Worm (Caenorhabditis elegans) whole organism, L4 larva: ENCODE measurements around the gene twk-40.

Experiments used
- Y48G9A.11 ChIP-seq: fragments of 200-800 bp; sonication (Bioruptor generic); IDR thresholded peaks from 2 replicates; pipeline ENCODE4 v1.3.6; 2022; ENCODE audit warnings: missing genetic modification reagents, missing genetic modification characterization, missing compliant biosample characterization
- ZK337.2 ChIP-seq: fragments of 200-800 bp; sonication (Bioruptor generic); IDR thresholded peaks from 2 replicates; pipeline ENCODE4 v1.3.6; 2022; ENCODE audit warnings: missing genetic modification reagents, missing genetic modification characterization, missing compliant biosample characterization
- ZK546.5 ChIP-seq, 2 experiments: sonication (generic microtip); optimal IDR thresholded peaks; 2 replicates each; lab custom pipeline; 2017; ENCODE audit warnings: missing biosample characterization in 2 of 2, missing genetic modification characterization in 2 of 2
- aha-1 ChIP-seq: fragments of 150-350 bp; peaks from one replicate; lab custom pipeline; 2014; ENCODE audit warnings: missing biosample characterization, missing genetic modification characterization
- aly-2 ChIP-seq: sonication (generic microtip); optimal IDR thresholded peaks from 2 replicates; lab custom pipeline; 2018; ENCODE audit warnings: missing biosample characterization, missing genetic modification characterization
- ceh-32 ChIP-seq: sonication (generic microtip); optimal IDR thresholded peaks from 2 replicates; lab custom pipeline; 2016; ENCODE audit warnings: mild to moderate bottlenecking, missing genetic modification characterization, missing compliant biosample characterization; ENCODE audit not compliant: poor library complexity
- ctbp-1 ChIP-seq: fragments of 200-800 bp; sonication (Bioruptor generic); IDR thresholded peaks from 2 replicates; pipeline ENCODE4 v1.3.6; 2022; ENCODE audit warnings: missing genetic modification reagents, missing genetic modification characterization, missing compliant biosample characterization
- dmd-6 ChIP-seq: fragments of 200-800 bp; sonication (Bioruptor generic); IDR thresholded peaks from 2 replicates; pipeline ENCODE4 v1.3.6; 2022; ENCODE audit warnings: missing genetic modification reagents, missing genetic modification characterization, missing compliant biosample characterization
- dpl-1 ChIP-seq: fragments of 150-350 bp; optimal IDR thresholded peaks from 2 replicates; lab custom pipeline; 2014; ENCODE audit warnings: missing biosample characterization, missing genetic modification reagents, missing genetic modification characterization
- dve-1 ChIP-seq: sonication (generic microtip); optimal IDR thresholded peaks from 2 replicates; lab custom pipeline; 2017; ENCODE audit warnings: antibody characterized with exemption, mild to moderate bottlenecking, missing genetic modification characterization, missing compliant biosample characterization; ENCODE audit not compliant: insufficient read depth
- fkh-10 ChIP-seq: fragments of 150-350 bp; optimal IDR thresholded peaks from 2 replicates; lab custom pipeline; 2014; ENCODE audit warnings: missing biosample characterization, missing genetic modification reagents, missing genetic modification characterization
- gei-8 ChIP-seq: fragments of 200-800 bp; sonication (Bioruptor generic); optimal IDR thresholded peaks from 2 replicates; lab custom pipeline; 2018; ENCODE audit warnings: mild to moderate bottlenecking, missing genetic modification characterization, missing compliant biosample characterization
- jun-1 ChIP-seq: fragments of 150-350 bp; optimal IDR thresholded peaks from 2 replicates; lab custom pipeline; 2014; ENCODE audit warnings: missing biosample characterization, missing genetic modification reagents, missing genetic modification characterization
- lim-7 ChIP-seq: fragments of 200-800 bp; sonication (Bioruptor generic); IDR thresholded peaks from 2 replicates; pipeline ENCODE4 v1.3.6; 2022; ENCODE audit warnings: missing genetic modification characterization, missing compliant biosample characterization
- lin-15B ChIP-seq: fragments of 150-350 bp; sonication (generic microtip); optimal IDR thresholded peaks from 3 replicates; lab custom pipeline; 2014; ENCODE audit warnings: missing biosample characterization, missing genetic modification characterization
- lin-38 ChIP-seq: fragments of 200-800 bp; sonication (Bioruptor generic); IDR thresholded peaks from 2 replicates; pipeline ENCODE4 v1.3.6; 2022; ENCODE audit warnings: missing genetic modification reagents, missing genetic modification characterization, missing compliant biosample characterization
- lin-39 ChIP-seq: fragments of 150-350 bp; optimal IDR thresholded peaks from 2 replicates; lab custom pipeline; 2014; ENCODE audit warnings: missing biosample characterization, missing genetic modification reagents, missing genetic modification characterization
- mep-1 ChIP-seq: fragments of 150-350 bp; sonication (generic microtip); optimal IDR thresholded peaks from 3 replicates; lab custom pipeline; 2014; ENCODE audit warnings: missing biosample characterization, missing genetic modification characterization
- mxl-3 ChIP-seq: fragments of 200-800 bp; sonication (Bioruptor generic); optimal IDR thresholded peaks from 2 replicates; lab custom pipeline; 2018; ENCODE audit warnings: mild to moderate bottlenecking, missing genetic modification characterization, missing compliant biosample characterization
- nhr-42 ChIP-seq: fragments of 200-800 bp; sonication (Bioruptor generic); IDR thresholded peaks from 2 replicates; pipeline ENCODE4 v1.3.6; 2022; ENCODE audit warnings: missing genetic modification characterization, missing compliant biosample characterization
- nhr-6 ChIP-seq: fragments of 150-350 bp; optimal IDR thresholded peaks from 2 replicates; lab custom pipeline; 2014; ENCODE audit warnings: missing biosample characterization, missing genetic modification characterization
- php-3 ChIP-seq: fragments of 200-800 bp; sonication (Bioruptor generic); IDR thresholded peaks from 2 replicates; pipeline ENCODE4 v1.3.6; 2022; ENCODE audit warnings: missing genetic modification reagents, missing genetic modification characterization, missing compliant biosample characterization
- pqm-1 ChIP-seq: sonication (generic microtip); optimal IDR thresholded peaks from 2 replicates; lab custom pipeline; 2017; ENCODE audit warnings: missing biosample characterization, missing genetic modification characterization
- rbr-2 ChIP-seq: sonication (generic microtip); optimal IDR thresholded peaks from 2 replicates; lab custom pipeline; 2016; ENCODE audit warnings: missing genotype, missing genetic modification characterization, missing compliant biosample characterization
- saeg-2 ChIP-seq: fragments of 200-800 bp; sonication (Bioruptor generic); IDR thresholded peaks from 2 replicates; pipeline ENCODE4 v1.3.6; 2022; ENCODE audit warnings: missing genetic modification reagents, missing genetic modification characterization, missing compliant biosample characterization
- sdz-12 ChIP-seq: fragments of 200-800 bp; sonication (Bioruptor generic); optimal IDR thresholded peaks from 2 replicates; lab custom pipeline; 2018; ENCODE audit warnings: mild to moderate bottlenecking, missing genetic modification characterization, missing compliant biosample characterization
- set-16 ChIP-seq: fragments of 200-800 bp; sonication (Bioruptor generic); IDR thresholded peaks from 2 replicates; pipeline ENCODE4 v1.3.6; 2022; ENCODE audit warnings: missing genetic modification reagents, missing genetic modification characterization, missing compliant biosample characterization
- skn-1 ChIP-seq: fragments of 150-350 bp; optimal IDR thresholded peaks from 2 replicates; lab custom pipeline; 2014; ENCODE audit warnings: missing biosample characterization, missing genetic modification characterization
- tra-1 ChIP-seq: fragments of 200-800 bp; sonication (Bioruptor generic); IDR thresholded peaks from 2 replicates; pipeline ENCODE4 v1.3.6; 2022; ENCODE audit warnings: missing genetic modification reagents, missing genetic modification characterization, missing compliant biosample characterization
- unc-62 ChIP-seq, 3 experiments: fragments of 150-350 bp in 1 of 3; sonication (generic microtip); optimal IDR thresholded peaks in 2 of 3; peaks in 1 of 3; 1 replicate in 1 of 3; 2 replicates in 2 of 3; lab custom pipeline; 2014 to 2017; ENCODE audit warnings: missing biosample characterization in 3 of 3, missing genetic modification characterization in 3 of 3, missing genetic modification reagents in 3 of 3, missing genotype in 1 of 3
- zfp-3 ChIP-seq: fragments of 200-800 bp; sonication (Bioruptor generic); conservative IDR thresholded peaks from 2 replicates; pipeline ENCODE4 v1.3.6; 2022; ENCODE audit warnings: missing genetic modification reagents, missing genetic modification characterization, missing compliant biosample characterization

The twk-40 gene

DNA sequence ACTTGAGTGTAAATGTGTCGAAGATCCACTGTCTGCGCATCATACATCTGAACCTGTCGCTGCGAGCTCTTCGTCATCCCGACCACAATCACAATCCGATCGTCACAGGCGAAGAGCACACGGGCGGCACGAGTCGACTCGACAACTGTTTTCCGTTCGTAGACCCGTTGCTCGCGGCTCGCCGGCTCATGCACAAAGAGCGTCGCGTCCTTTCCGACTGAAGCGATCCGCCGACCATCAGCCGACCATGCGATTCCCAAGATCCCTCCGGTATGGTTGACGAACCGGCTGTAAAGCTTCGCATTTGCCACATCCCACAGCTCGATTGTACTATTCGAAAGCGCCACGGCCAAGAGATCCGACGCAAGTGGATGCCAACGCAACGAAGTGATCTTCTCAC, 26.2 kb upstream of the twk-40 start:
- TF ChIP-seq lin-15B (tag; lab: Kevin White, UChicago) (no peak), set-16 (GFP tag; lab: Robert Waterston, UW) (peak; percentile 80)

- TF ChIP-seq Y48G9A.11 (GFP tag; lab: Robert Waterston, UW): 0 out of 2 replicates have a peak, but pooled peaks have one; percentile 45
- 0 out of 2 replicates have a peak, but pooled peaks have one; percentile 34 for TF ChIP-seq zfp-3 (GFP tag; lab: Robert Waterston, UW)
- TF ChIP-seq nhr-6: no peak
Measured at ce11 chrIII:13514470-13514869, 22.2 kb upstream of the twk-40 start, which contains the start of gene mlh-1. mlh-1 (minus strand) TSS chrIII:13514570.

DNA sequence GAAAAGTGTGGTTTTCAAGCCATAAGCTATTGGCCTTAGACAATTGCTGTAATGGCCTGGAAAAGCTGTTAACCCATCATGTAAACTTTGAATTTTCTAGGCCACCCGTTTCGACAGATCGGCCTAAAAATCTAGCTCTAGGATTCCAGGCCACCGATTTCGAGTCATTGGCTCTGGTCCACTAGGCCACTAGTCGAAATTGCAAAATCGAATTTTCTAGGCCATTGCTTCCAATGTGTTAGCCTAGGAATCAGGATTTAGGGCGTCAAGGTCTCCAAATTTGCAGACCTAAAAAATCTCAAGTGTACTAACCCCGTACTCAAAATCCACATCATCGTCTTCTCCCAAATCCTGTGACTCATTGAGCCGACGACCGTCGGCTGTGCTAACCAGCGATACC, 18.5 kb upstream of the twk-40 start:
- TF ChIP-seq aha-1 (peak; percentile 94), php-3 (GFP tag; lab: Robert Waterston, UW) (no peak)

DNA sequence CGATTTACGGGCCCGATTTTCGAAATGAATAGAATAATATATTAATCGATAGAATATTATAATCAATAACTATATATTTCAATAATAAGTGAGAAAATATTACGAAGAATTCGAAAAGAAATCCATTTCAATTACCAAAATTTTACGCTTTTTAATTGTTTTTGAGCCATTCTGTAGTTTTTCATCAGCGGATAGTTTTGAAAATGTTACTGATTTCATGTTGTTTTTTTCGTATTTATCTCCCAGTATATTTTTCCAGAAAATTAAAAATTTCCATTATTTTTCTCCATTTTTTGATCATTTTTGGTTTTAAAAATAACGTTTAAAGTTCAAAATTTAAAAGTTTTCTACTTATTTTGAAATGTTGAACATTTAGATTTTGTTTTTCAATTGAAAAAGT, 13.4 kb upstream of the twk-40 start, which contains the start of gene T28A8.3:
TSS of gene T28A8.3 (plus strand) at position 301 of the 400 bp plus-strand sequence.
- TF ChIP-seq ZK337.2 (GFP tag; lab: Robert Waterston, UW): no peak

DNA sequence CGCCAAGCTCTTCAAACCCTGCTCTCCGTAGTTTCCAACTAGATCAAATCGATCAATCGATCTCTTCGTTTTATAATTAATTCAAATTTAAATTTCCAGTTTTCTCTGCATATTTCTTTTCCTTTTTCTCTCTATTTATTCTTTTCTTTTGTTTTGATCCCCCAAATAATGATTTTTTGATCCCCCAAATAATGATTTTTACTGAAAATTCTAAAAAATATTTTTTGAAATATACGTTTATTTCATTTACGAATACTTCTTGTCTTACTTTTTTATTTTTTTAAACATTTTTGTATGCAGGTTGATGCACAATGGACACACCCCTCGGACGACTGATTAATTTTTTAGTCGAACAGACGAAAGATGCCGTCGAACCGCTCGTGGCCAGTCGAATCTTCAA, 11.1 kb upstream of the twk-40 start, which contains the start of gene T28A8.4:
TSS of gene T28A8.4 (plus strand) at position 301 of the 400 bp plus-strand sequence.
- TF ChIP-seq lim-7: no peak
- TF ChIP-seq lin-38 (GFP tag; lab: Robert Waterston, UW): no peak
- TF ChIP-seq ctbp-1: no peak
- TF ChIP-seq ZK546.5 (tag; optimal IDR thresholded peaks at IDR 0.05; lab: Kevin White, UChicago): no peak
- TF ChIP-seq rbr-2 (tag; lab: Kevin White, UChicago): no peak
- TF ChIP-seq nhr-42 (GFP tag; lab: Robert Waterston, UW): no peak
- TF ChIP-seq saeg-2 (GFP tag; lab: Robert Waterston, UW): no peak
- TF ChIP-seq dve-1 (tag; lab: Kevin White, UChicago): no peak
- TF ChIP-seq dmd-6 (GFP tag; lab: Robert Waterston, UW): no peak
- TF ChIP-seq pqm-1 (tag; lab: Kevin White, UChicago): no peak
- TF ChIP-seq gei-8 (GFP tag; lab: Kevin White, UChicago): no peak
- TF ChIP-seq ceh-32 (tag; lab: Kevin White, UChicago): no peak
- no peak for TF ChIP-seq jun-1 (tag; lab: Kevin White, UChicago)
- no peak for TF ChIP-seq lin-39 (tag; lab: Kevin White, UChicago)
- TF ChIP-seq sdz-12: no peak
- TF ChIP-seq skn-1 (tag; lab: Kevin White, UChicago): no peak

ce11 chrIII:13502513-13502912, 10.2 kb upstream of the twk-40 start, which contains the start of gene T28A8.8:
T28A8.8 (plus strand) TSS chrIII:13502813.
- TF ChIP-seq aly-2 (tag; lab: Kevin White, UChicago) (no peak), tra-1 (GFP tag; lab: Robert Waterston, UW) (no peak), fkh-10 (GFP tag; lab: Kevin White, UChicago) (no peak), ZK337.2 (GFP tag; lab: Robert Waterston, UW) (no peak), mep-1 (no peak), dpl-1 (GFP tag; lab: Kevin White, UChicago) (no peak), mxl-3 (GFP tag; lab: Kevin White, UChicago) (no peak)

- TF ChIP-seq unc-62 (GFP tag; optimal IDR thresholded peaks at IDR 0.05 in 1 of 2; lab: Kevin White, UChicago): peak in 1 of 2 experiments; percentile 60
- no peak for TF ChIP-seq unc-62 (tag; optimal IDR thresholded peaks at IDR 0.05; lab: Kevin White, UChicago)
- no peak for TF ChIP-seq lin-15B (tag; lab: Kevin White, UChicago)
- peak; percentile 88 for TF ChIP-seq aha-1
- TF ChIP-seq ZK546.5 (tag; optimal IDR thresholded peaks at IDR 0.05; lab: Kevin White, UChicago): no peak
Measured at ce11 chrIII:13501599-13501998, 9.3 kb upstream of the twk-40 start, which contains the start of gene T28A8.5. T28A8.5 (plus strand) TSS chrIII:13501630.
